Worm (Caenorhabditis elegans) whole organism, L3 larva: ENCODE results near the gene Y69H2.15.

Experiments
- egl-27 ChIP-seq: sonication (generic microtip); optimal IDR thresholded peaks from 4 replicates; lab custom pipeline; 2017; ENCODE audit warnings: missing biosample characterization, missing genetic modification reagents, missing genetic modification characterization
- jun-1 ChIP-seq: fragments of 150-350 bp; optimal IDR thresholded peaks from 2 replicates; lab custom pipeline; 2014; ENCODE audit warnings: missing biosample characterization, missing genetic modification reagents, missing genetic modification characterization
- nhr-11 ChIP-seq: fragments of 150-350 bp; optimal IDR thresholded peaks from 2 replicates; lab custom pipeline; 2014; ENCODE audit warnings: missing biosample characterization, missing genetic modification characterization

DNA sequence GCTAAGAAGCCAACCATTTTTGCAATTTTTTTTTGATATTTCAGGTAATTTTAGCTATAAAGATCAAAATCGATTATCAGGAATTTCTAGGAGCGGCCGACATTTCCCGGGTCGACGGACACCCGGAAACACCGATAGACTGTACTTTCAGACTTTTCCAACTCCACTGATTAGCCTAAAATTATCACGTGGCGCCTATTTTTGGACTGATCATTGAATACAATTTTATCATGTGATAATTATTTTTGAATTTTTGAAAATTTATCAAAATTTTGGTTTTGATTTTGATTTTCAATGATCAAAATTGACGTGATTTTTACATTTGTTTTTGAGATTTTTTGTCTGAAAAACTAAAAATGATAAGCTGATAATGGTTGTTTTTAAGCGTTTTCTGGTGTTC lies 48.4 kb downstream of the Y69H2.15 start:
- no peak for TF ChIP-seq nhr-11 (tag; lab: Kevin White, UChicago)
- no peak for TF ChIP-seq egl-27
- no peak for TF ChIP-seq jun-1 (tag; lab: Kevin White, UChicago)
